Worm (Caenorhabditis elegans): Measurements from ENCODE around the gene wdr-5.1.

wdr-5.1 gene

ce11 chrIII:3734990-3735389 is 29.9 kb downstream of the wdr-5.1 start, which contains the start of gene evl-18:
Gene evl-18, minus strand, starts transcription at chrIII:3735039.
- TF ChIP-seq lin-39 (tag; optimal IDR thresholded peaks at IDR 0.05) (peak; percentile 13), nfya-1 (tag; optimal IDR thresholded peaks at IDR 0.05; ENCODE audit: insufficient read depth) (peak; percentile 27), lin-15B (tag; optimal IDR thresholded peaks at IDR 0.05) (peak; percentile 50), pha-4 (tag; optimal IDR thresholded peaks at IDR 0.05) (peak; percentile 18), nhr-11 (tag; optimal IDR thresholded peaks at IDR 0.05) (no peak), nhr-76 (tag; optimal IDR thresholded peaks at IDR 0.05) (no peak), jun-1 (tag; optimal IDR thresholded peaks at IDR 0.05) (no peak), ceh-82 (tag; optimal IDR thresholded peaks at IDR 0.05) (no peak)

DNA sequence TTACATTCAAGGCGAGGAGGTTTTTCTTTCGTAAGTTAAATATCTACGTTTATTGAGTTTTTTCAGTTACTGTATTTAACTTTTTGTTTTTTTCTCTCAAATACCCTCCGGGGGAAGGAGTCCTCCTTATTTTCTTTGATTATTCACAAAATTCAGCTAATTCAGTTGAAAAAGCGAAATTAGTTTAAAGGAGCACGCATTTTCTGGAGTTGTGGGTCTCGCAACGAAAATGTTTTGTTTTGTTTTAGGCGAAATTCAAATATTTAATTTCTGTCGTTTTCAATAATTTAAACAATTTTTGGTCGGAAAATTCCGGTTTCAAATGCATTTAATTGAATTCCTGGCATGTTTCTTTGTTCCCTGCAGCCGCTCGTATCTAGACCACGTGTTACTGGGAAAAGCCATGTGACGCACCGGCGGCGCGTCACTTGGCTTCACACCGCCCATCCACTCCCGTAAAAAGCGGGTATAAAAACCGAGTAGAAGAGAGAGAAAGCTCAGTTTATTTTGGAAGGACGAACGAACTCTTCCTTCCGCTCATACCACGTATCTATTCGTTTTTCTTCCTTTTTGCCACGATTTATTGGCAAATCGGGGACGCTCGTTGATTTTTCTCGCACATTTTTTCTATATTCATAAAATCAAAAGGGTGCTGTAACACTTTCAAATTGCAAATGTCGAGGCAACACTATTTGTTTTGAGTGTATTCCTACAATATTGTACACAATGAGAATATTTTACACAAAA is 30.6 kb downstream of the wdr-5.1 start:
- TF ChIP-seq ama-1 (optimal IDR thresholded peaks at IDR 0.05) (peak; percentile 78), egl-27 (tag; optimal IDR thresholded peaks at IDR 0.05) (no peak), elt-1 (tag; optimal IDR thresholded peaks at IDR 0.05) (no peak), nfya-1 (tag; optimal IDR thresholded peaks at IDR 0.05; ENCODE audit: insufficient read depth) (peak; percentile 13), lsy-12 (tag; optimal IDR thresholded peaks at IDR 0.05) (no peak)

DNA sequence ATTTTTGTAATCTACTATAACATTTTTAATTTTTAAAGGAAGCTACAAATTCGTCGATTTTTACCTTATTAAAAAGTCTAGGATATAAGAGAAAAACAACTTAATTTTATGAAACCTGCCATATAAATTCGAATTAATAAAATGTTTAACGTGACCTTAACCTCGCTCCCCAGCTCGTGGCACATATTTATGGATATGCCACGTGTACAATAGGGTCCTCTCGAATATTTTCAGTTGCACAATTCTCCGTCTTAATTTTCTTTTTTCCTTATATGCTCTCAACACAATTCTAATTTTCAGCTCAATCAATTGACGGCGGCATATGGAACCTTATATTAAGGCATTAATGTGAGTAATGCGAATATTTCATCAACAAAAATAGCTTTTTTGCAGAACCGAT is 31.2 kb downstream of the wdr-5.1 start, which contains the start of gene F34D10.4:
Gene F34D10.4, plus strand, starts transcription at position 301 of the 400 bp plus-strand sequence.
- TF ChIP-seq nhr-43 (tag; optimal IDR thresholded peaks at IDR 0.05; ENCODE audit: poor library complexity, severe bottlenecking) = peak; percentile 50
- TF ChIP-seq egl-27 (tag; optimal IDR thresholded peaks at IDR 0.05) = no peak
- TF ChIP-seq daf-12 (tag; optimal IDR thresholded peaks at IDR 0.05) = no peak

DNA sequence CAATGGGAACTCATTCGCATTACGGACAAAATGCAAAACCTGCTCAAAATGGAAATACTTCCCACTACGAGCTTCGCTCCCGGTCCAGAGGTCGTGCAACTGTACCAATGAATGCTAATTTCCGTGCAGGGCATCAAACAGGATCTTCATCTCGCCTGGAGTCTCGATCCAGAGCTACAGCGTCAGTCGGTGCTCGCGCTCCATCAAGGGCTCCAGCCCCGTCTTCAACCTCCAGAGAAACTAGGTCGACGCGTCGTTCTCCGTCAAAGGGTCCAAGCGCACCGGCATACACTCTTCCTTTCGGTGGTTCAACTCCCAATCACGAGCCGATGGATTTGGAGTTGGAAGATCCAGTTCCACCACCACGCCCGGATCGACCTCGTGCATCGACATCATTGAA is 32.7 kb downstream of the wdr-5.1 start:
- TF ChIP-seq ZK546.5 (tag; optimal IDR thresholded peaks at IDR 0.05) (no peak), egl-5 (tag; optimal IDR thresholded peaks at IDR 0.05) (no peak), pha-4 (tag; optimal IDR thresholded peaks at IDR 0.05) (no peak), ztf-11 (tag; optimal IDR thresholded peaks at IDR 0.05) (no peak), egl-27 (tag; optimal IDR thresholded peaks at IDR 0.05) (no peak), elt-1 (tag; optimal IDR thresholded peaks at IDR 0.05) (no peak), ceh-82 (tag; optimal IDR thresholded peaks at IDR 0.05) (no peak), R02D3.7 (tag; optimal IDR thresholded peaks at IDR 0.05) (no peak), hmg-11 (tag; optimal IDR thresholded peaks at IDR 0.05) (no peak), nhr-43 (tag; optimal IDR thresholded peaks at IDR 0.05; ENCODE audit: poor library complexity, severe bottlenecking) (no peak), ceh-28 (tag; optimal IDR thresholded peaks at IDR 0.05) (no peak), nhr-77 (tag; optimal IDR thresholded peaks at IDR 0.05) (no peak), elt-3 (tag; optimal IDR thresholded peaks at IDR 0.05) (no peak)

DNA sequence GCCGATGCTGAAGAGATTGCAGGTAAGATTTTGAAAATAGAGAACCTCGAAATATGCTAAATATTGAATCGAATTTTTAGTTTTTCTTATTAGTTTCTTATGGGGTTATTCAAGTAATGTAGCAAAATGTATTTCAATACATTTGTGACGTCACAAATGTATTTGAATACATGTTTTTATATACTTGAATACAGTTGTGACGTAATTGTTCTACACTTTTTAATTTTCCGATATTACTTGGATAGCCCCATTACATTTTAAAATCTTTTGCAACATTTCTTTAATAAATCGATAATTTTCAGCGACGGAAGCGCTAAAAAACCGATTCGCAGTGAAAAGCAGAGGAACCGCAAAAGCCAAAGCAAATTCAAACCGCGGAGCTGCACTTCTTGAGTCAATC is 33.2 kb downstream of the wdr-5.1 start:
- TF ChIP-seq tbx-2 (tag; optimal IDR thresholded peaks at IDR 0.05) = no peak
- TF ChIP-seq zag-1 (tag; optimal IDR thresholded peaks at IDR 0.05) = no peak
- no peak for TF ChIP-seq unc-62 (GFP tag; optimal IDR thresholded peaks at IDR 0.05)
- TF ChIP-seq fos-1 (tag; optimal IDR thresholded peaks at IDR 0.05) = no peak
- TF ChIP-seq ZK546.5 (tag; optimal IDR thresholded peaks at IDR 0.05) = no peak
- no peak for TF ChIP-seq elt-2 (tag; optimal IDR thresholded peaks at IDR 0.05)
- no peak for TF ChIP-seq ceh-82 (tag; optimal IDR thresholded peaks at IDR 0.05)
- no peak for TF ChIP-seq egl-5 (tag; optimal IDR thresholded peaks at IDR 0.05)
- TF ChIP-seq nhr-237 (tag; optimal IDR thresholded peaks at IDR 0.05) = no peak
- TF ChIP-seq eor-1 (tag; optimal IDR thresholded peaks at IDR 0.05) = no peak
- TF ChIP-seq ztf-11 (tag; optimal IDR thresholded peaks at IDR 0.05) = no peak
- no peak for TF ChIP-seq fkh-2 (tag; optimal IDR thresholded peaks at IDR 0.05)
- TF ChIP-seq jun-1 (tag; optimal IDR thresholded peaks at IDR 0.05) = no peak
- no peak for TF ChIP-seq nhr-23 (tag; optimal IDR thresholded peaks at IDR 0.05)
- TF ChIP-seq nhr-11 (tag; optimal IDR thresholded peaks at IDR 0.05) = no peak
- no peak for TF ChIP-seq mml-1 (tag; optimal IDR thresholded peaks at IDR 0.05)

Measured in whole organism, L3 larva.